Fruit fly (Drosophila melanogaster): ENCODE results near the gene CG10969.

- TF ChIP-seq CG6854 (GFP tag; optimal IDR thresholded peaks at IDR 0.05) (no peak), CG6654 (GFP tag; optimal IDR thresholded peaks at IDR 0.05) (no peak), so (GFP tag; IDR thresholded peaks at IDR 0.05) (no peak), nom (GFP tag; optimal IDR thresholded peaks at IDR 0.05) (no peak), CG13296 (GFP tag; optimal IDR thresholded peaks at IDR 0.05) (no peak), CkIIα-i1 (GFP tag; IDR thresholded peaks at IDR 0.05) (no peak), pita (GFP tag; optimal IDR thresholded peaks at IDR 0.05) (no peak), pum (GFP tag; optimal IDR thresholded peaks at IDR 0.05) (no peak), her (GFP tag; optimal IDR thresholded peaks at IDR 0.05) (no peak)
Measured at dm6 chr3L:12805660-12806289, 24.9 kb upstream of the CG10969 start, which contains the start of gene Sap130.
